Worm (Caenorhabditis elegans): ENCODE data around the gene C17B7.3.
A peak's percentile ranks its signal among the peaks of the same experiment; 100 is the strongest.

Gene C17B7.3

DNA sequence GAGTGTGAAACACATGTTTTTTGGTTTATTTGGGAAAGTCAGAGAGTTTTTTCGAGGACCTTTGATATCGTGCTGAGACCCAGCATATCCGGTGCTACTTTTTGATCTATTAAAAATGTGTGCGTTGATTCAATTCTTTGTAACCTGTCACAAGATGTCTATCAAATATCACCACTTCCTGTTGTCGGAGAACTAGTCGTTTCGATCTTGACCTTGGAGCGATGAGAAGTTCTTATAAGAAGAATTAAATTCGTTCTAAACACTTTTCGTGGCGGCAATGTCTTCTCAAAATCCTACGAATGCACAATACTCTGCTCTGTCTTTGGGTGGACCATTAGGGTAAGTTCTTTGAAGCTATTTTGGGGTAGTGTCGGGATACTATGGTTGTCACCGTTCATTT, 26.5 kb upstream of the C17B7.3 start, which contains the start of gene F35F10.1:
Gene F35F10.1, plus strand, starts transcription at position 200 of the 400 bp plus-strand sequence.
- TF ChIP-seq sma-9 (GFP tag; optimal IDR thresholded peaks at IDR 0.05) = peak; percentile 70
- no peak for TF ChIP-seq sma-9 (tag; optimal IDR thresholded peaks at IDR 0.05)
- TF ChIP-seq unc-62 (GFP tag; optimal IDR thresholded peaks at IDR 0.05) = no peak

DNA sequence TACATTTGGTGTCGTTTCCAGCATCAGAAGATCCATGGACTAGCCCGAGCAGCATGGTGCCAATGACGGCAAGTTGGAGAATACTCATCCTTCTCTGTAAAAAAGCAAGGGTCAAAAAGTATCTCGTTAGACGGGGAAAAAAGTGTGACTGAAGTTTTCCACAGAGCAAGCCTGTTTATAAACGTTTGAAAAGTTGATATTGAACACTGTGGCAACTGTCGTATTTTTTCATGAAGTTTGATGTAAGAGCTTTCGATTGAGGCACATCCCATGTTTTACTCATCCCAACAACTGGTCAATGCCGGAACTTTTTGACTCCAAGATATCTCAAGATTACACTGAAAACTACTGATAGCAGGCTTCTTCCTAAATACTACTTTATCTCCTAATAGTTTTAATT, 23.6 kb upstream of the C17B7.3 start, which contains the start of gene F35F10.13:
Gene F35F10.13, minus strand, starts transcription at position 101 of the 400 bp plus-strand sequence.
- TF ChIP-seq ama-1 (optimal IDR thresholded peaks at IDR 0.05) (no peak), blmp-1 (tag; optimal IDR thresholded peaks at IDR 0.05; ENCODE audit: insufficient read depth) (no peak), sem-4 (tag; optimal IDR thresholded peaks at IDR 0.05) (no peak), nhr-6 (tag; optimal IDR thresholded peaks at IDR 0.05) (no peak), mab-5 (tag; optimal IDR thresholded peaks at IDR 0.05) (no peak), nhr-10 (tag; optimal IDR thresholded peaks at IDR 0.05) (no peak), lin-13 (GFP tag; optimal IDR thresholded peaks at IDR 0.05) (no peak), unc-39 (tag; optimal IDR thresholded peaks at IDR 0.05) (no peak), R02D3.7 (tag; optimal IDR thresholded peaks at IDR 0.05) (no peak), ztf-11 (tag; optimal IDR thresholded peaks at IDR 0.05) (no peak), lsy-2 (tag; optimal IDR thresholded peaks at IDR 0.05) (no peak), lin-39 (tag; optimal IDR thresholded peaks at IDR 0.05) (no peak), fos-1 (tag; optimal IDR thresholded peaks at IDR 0.05) (no peak), Y55F3AM.14 (GFP tag; optimal IDR thresholded peaks at IDR 0.05) (no peak), zag-1 (tag; optimal IDR thresholded peaks at IDR 0.05) (no peak)

DNA sequence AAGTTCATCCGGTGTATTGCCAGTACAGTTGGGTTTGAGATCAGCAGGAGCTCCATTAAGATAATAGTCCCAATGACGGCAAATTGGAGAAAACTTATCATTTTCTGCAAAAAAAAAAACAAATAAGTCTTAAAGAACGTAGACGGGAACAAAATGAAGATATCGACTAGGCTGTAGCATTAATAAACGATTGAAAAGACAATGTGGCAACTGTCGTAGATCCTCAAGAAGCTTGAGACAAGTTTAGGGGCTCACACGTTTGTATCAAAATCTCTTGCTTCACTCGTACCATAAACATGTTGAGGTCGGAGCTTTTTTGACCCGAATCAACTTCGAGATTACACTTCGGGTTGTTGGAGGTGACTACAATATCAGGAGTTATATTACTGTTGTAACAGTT, 22.6 kb upstream of the C17B7.3 start, which contains the start of gene F35F10.14:
Gene F35F10.14, minus strand, starts transcription at position 101 of the 400 bp plus-strand sequence.
- TF ChIP-seq peb-1 (tag; optimal IDR thresholded peaks at IDR 0.05) (no peak), lsy-2 (tag; optimal IDR thresholded peaks at IDR 0.05) (no peak), lin-13 (GFP tag; optimal IDR thresholded peaks at IDR 0.05) (no peak), lin-11 (tag; optimal IDR thresholded peaks at IDR 0.05) (no peak), ztf-4 (tag; optimal IDR thresholded peaks at IDR 0.05) (no peak), alr-1 (tag; optimal IDR thresholded peaks at IDR 0.05) (no peak)

DNA sequence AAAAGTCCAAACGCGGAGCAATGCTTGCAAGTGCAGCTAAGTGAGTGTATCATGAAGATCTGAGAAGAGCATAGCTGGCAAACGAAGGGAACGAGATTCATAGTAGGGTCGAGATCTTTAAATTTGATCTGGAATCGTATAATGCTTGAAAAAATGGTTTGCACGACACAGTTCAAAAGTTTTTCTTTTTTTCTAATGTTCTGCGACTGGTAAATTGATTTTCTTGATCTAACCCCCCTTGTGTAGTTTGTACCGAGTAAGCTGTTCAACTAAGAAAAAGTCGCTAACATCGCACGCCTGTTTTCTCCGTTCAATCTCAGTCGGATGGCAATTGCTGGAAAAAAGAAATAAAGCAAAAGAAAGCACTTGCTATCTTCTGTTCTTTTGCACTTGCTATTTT, 22.2 kb upstream of the C17B7.3 start, which contains the start of gene C17B7.14:
Gene C17B7.14, minus strand, starts transcription at position 101 of the 400 bp plus-strand sequence.
- TF ChIP-seq crh-2 (tag; optimal IDR thresholded peaks at IDR 0.05) (no peak), nhr-77 (tag; optimal IDR thresholded peaks at IDR 0.05) (no peak), blmp-1 (tag; optimal IDR thresholded peaks at IDR 0.05; ENCODE audit: insufficient read depth) (no peak), alr-1 (tag; optimal IDR thresholded peaks at IDR 0.05) (no peak), gmeb-1 (tag; optimal IDR thresholded peaks at IDR 0.05) (no peak), sem-4 (tag; optimal IDR thresholded peaks at IDR 0.05) (no peak), ama-1 (optimal IDR thresholded peaks at IDR 0.05) (no peak), ztf-4 (tag; optimal IDR thresholded peaks at IDR 0.05) (no peak), zag-1 (tag; optimal IDR thresholded peaks at IDR 0.05) (no peak), snpc-4 (tag; optimal IDR thresholded peaks at IDR 0.05) (no peak), peb-1 (tag; optimal IDR thresholded peaks at IDR 0.05) (no peak), nhr-12 (tag; optimal IDR thresholded peaks at IDR 0.05) (no peak), sma-3 (GFP tag; optimal IDR thresholded peaks at IDR 0.05) (no peak)

DNA sequence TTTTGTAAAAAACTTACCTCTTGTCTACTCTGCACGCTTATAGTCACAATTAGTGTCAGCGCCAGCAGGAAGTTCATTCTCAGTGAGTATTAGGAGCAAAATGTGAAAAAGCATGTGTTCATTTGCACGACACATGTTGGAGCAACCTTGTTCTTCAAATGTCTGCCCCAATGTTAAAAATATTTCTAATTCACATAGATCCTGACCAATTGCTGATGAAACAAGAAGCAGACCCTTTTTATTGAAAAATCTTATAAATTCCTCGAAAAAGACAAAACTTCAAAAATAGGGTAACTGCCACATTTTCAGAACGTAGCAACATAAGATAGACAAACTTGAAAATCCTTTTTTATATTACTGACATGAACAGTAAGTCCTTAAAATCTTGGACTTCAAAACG, 18.4 kb upstream of the C17B7.3 start, which contains the start of gene C17B7.8:
Gene C17B7.8, minus strand, starts transcription at position 101 of the 400 bp plus-strand sequence.
- TF ChIP-seq nhr-25 (tag; optimal IDR thresholded peaks at IDR 0.05) (no peak), ZK546.5 (tag; optimal IDR thresholded peaks at IDR 0.05) (no peak), nhr-6 (tag; optimal IDR thresholded peaks at IDR 0.05) (no peak)

DNA sequence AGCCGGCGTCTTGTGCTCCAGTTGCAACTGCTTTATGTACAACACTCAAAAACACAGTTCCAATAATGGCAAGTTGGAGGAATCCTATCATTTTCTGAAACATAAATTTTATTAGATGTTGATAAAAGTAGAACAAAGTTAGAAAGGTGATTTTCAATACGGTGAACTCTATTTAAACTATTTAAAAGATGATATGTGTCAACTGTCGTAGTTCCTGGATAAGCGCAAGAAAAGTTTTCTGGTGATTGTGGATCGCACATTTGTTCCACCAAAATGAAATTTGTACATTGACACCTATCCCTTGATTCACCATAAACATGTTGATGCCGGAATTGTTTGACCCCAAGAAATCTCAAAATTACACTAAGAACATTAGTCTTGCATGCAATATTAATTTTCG, 10.6 kb upstream of the C17B7.3 start, which contains the start of gene C17B7.9:
Gene C17B7.9, minus strand, starts transcription at position 101 of the 400 bp plus-strand sequence.
- no peak for TF ChIP-seq F13H6.1 (tag; optimal IDR thresholded peaks at IDR 0.05)
- no peak for TF ChIP-seq dmd-4 (tag; optimal IDR thresholded peaks at IDR 0.05)
- no peak for TF ChIP-seq nhr-6 (tag; optimal IDR thresholded peaks at IDR 0.05)
- TF ChIP-seq lin-11 (tag; optimal IDR thresholded peaks at IDR 0.05) = no peak
- TF ChIP-seq lin-13 (GFP tag; optimal IDR thresholded peaks at IDR 0.05) = no peak
- no peak for TF ChIP-seq nhr-77 (tag; optimal IDR thresholded peaks at IDR 0.05)
- TF ChIP-seq mbf-1 (tag; optimal IDR thresholded peaks at IDR 0.05) = no peak
- no peak for TF ChIP-seq C34F6.9 (tag; optimal IDR thresholded peaks at IDR 0.05)

All from whole organism, L2 larva.